Worm (Caenorhabditis elegans) whole organism, young adult: ENCODE data around the gene daf-31.

Source experiments
- B0019.2 ChIP-seq: fragments of 200-800 bp; sonication (Bioruptor generic); conservative IDR thresholded peaks from 2 replicates; pipeline ENCODE4 v1.3.6; 2022; ENCODE audit warnings: missing genetic modification reagents, missing genetic modification characterization, missing compliant biosample characterization
- B0035.1 ChIP-seq: sonication (generic microtip); optimal IDR thresholded peaks from 2 replicates; lab custom pipeline; 2016; ENCODE audit warnings: missing genetic modification characterization, mild to moderate bottlenecking, missing compliant biosample characterization, missing genotype, missing genetic modification reagents
- C06A6.2 ChIP-seq: fragments of 200-800 bp; sonication (Bioruptor generic); conservative IDR thresholded peaks from 2 replicates; pipeline ENCODE4 v1.3.6; 2022; ENCODE audit warnings: missing genetic modification characterization, missing compliant biosample characterization
- F22D6.2 ChIP-seq: sonication (generic microtip); optimal IDR thresholded peaks from 2 replicates; lab custom pipeline; 2016; ENCODE audit warnings: mild to moderate bottlenecking, missing genetic modification characterization, missing compliant biosample characterization
- F39B2.1 ChIP-seq: fragments of 200-800 bp; sonication (Bioruptor generic); IDR thresholded peaks from 2 replicates; pipeline ENCODE4 v1.3.6; 2022; ENCODE audit warnings: missing genetic modification reagents, missing genetic modification characterization, missing compliant biosample characterization
- F49E8.2 ChIP-seq: sonication (generic microtip); optimal IDR thresholded peaks from 3 replicates; lab custom pipeline; 2017; ENCODE audit warnings: missing genetic modification characterization, mild to moderate bottlenecking, missing compliant biosample characterization, antibody characterized with exemption, moderate library complexity; ENCODE audit not compliant: insufficient read depth
- F55B11.4 ChIP-seq: sonication (generic microtip); optimal IDR thresholded peaks from 2 replicates; lab custom pipeline; 2016; ENCODE audit warnings: missing compliant biosample characterization, missing genetic modification characterization, borderline replicate concordance; ENCODE audit not compliant: insufficient read depth
- Y53F4B.3 ChIP-seq: fragments of 200-800 bp; sonication (Bioruptor generic); IDR thresholded peaks from 2 replicates; pipeline ENCODE4 v1.3.6; 2022; ENCODE audit warnings: missing genetic modification reagents, missing genetic modification characterization, missing compliant biosample characterization
- Y79H2A.3 ChIP-seq: fragments of 200-800 bp; sonication (Bioruptor generic); conservative IDR thresholded peaks from 2 replicates; pipeline ENCODE4 v1.3.6; 2022; ENCODE audit warnings: missing genetic modification reagents, missing genetic modification characterization, missing compliant biosample characterization
- ZK185.1 ChIP-seq: sonication (generic microtip); optimal IDR thresholded peaks from 2 replicates; lab custom pipeline; 2016; ENCODE audit warnings: mild to moderate bottlenecking, missing genetic modification characterization, missing compliant biosample characterization; ENCODE audit not compliant: poor library complexity, severe bottlenecking
- ama-1 ChIP-seq, 3 experiments: fragments of 150-350 bp in 1 of 3; sonication (generic microtip) in 2 of 3; optimal IDR thresholded peaks; 2 replicates each; lab custom pipeline; 2014 to 2018; ENCODE audit warnings: missing biosample characterization in 2 of 3, missing genetic modification characterization in 2 of 3, missing genetic modification reagents in 2 of 3
- attf-3 ChIP-seq: fragments of 200-800 bp; sonication (Bioruptor generic); conservative IDR thresholded peaks from 2 replicates; pipeline ENCODE4 v1.3.6; 2022; ENCODE audit warnings: missing genetic modification reagents, missing genetic modification characterization, missing compliant biosample characterization
- attf-5 ChIP-seq: fragments of 200-800 bp; sonication (Bioruptor generic); optimal IDR thresholded peaks from 2 replicates; lab custom pipeline; 2018; ENCODE audit warnings: mild to moderate bottlenecking, missing genetic modification characterization, missing compliant biosample characterization
- bed-2 ChIP-seq: fragments of 200-800 bp; sonication (Bioruptor generic); IDR thresholded peaks from 2 replicates; pipeline ENCODE4 v1.3.6; 2022; ENCODE audit warnings: missing genetic modification reagents, missing genetic modification characterization, missing compliant biosample characterization
- ccch-3 ChIP-seq: fragments of 200-800 bp; sonication (Bioruptor generic); optimal IDR thresholded peaks from 2 replicates; lab custom pipeline; 2018; ENCODE audit warnings: mild to moderate bottlenecking, missing genetic modification characterization, missing compliant biosample characterization
- cebp-2 ChIP-seq: fragments of 200-800 bp; sonication (Bioruptor generic); IDR thresholded peaks from 2 replicates; pipeline ENCODE4 v1.3.6; 2022; ENCODE audit warnings: missing genetic modification characterization, missing compliant biosample characterization
- ceh-58 ChIP-seq: fragments of 200-800 bp; sonication (Bioruptor generic); IDR thresholded peaks from 2 replicates; pipeline ENCODE4 v1.3.6; 2022; ENCODE audit warnings: missing genetic modification characterization, missing compliant biosample characterization
- ceh-79 ChIP-seq: sonication (generic microtip); optimal IDR thresholded peaks from 2 replicates; lab custom pipeline; 2017; ENCODE audit warnings: mild to moderate bottlenecking, missing genetic modification characterization, missing compliant biosample characterization
- chd-7 ChIP-seq: sonication (generic microtip); optimal IDR thresholded peaks from 2 replicates; lab custom pipeline; 2016; ENCODE audit warnings: mild to moderate bottlenecking, missing genetic modification characterization, moderate library complexity, missing compliant biosample characterization
- egl-44 ChIP-seq: fragments of 200-800 bp; sonication (Bioruptor generic); IDR thresholded peaks from 2 replicates; pipeline ENCODE4 v1.3.6; 2022; ENCODE audit warnings: missing genetic modification reagents, missing genetic modification characterization, missing compliant biosample characterization
- hlh-26 ChIP-seq: fragments of 200-800 bp; sonication (Bioruptor generic); conservative IDR thresholded peaks from 2 replicates; pipeline ENCODE4 v1.3.6; 2022; ENCODE audit warnings: missing genetic modification reagents, missing genetic modification characterization, missing compliant biosample characterization
- hmg-1.2 ChIP-seq: fragments of 200-800 bp; sonication (Bioruptor generic); IDR thresholded peaks from 2 replicates; pipeline ENCODE4 v1.3.6; 2022; ENCODE audit warnings: missing genetic modification reagents, missing genetic modification characterization, missing compliant biosample characterization
- lag-1 ChIP-seq: fragments of 200-800 bp; sonication (Bioruptor generic); IDR thresholded peaks from 2 replicates; pipeline ENCODE4 v1.3.6; 2022; ENCODE audit warnings: missing genetic modification reagents, missing genetic modification characterization, missing compliant biosample characterization
- let-526 ChIP-seq: fragments of 200-800 bp; sonication (Bioruptor generic); IDR thresholded peaks from 2 replicates; pipeline ENCODE4 v1.3.6; 2022; ENCODE audit warnings: missing genetic modification reagents, missing genetic modification characterization, missing compliant biosample characterization
- let-607 ChIP-seq, 2 experiments: fragments of 200-800 bp in 1 of 2; sonication (Bioruptor generic) in 1 of 2; sonication (generic microtip) in 1 of 2; optimal IDR thresholded peaks; 2 replicates each; lab custom pipeline; 2016 to 2018; ENCODE audit warnings: mild to moderate bottlenecking in 2 of 2, missing compliant biosample characterization in 2 of 2, missing genetic modification characterization in 2 of 2, moderate library complexity in 2 of 2, missing genotype in 1 of 2
- lin-35 ChIP-seq, 3 experiments: fragments of 150-350 bp in 2 of 3; sonication (generic microtip) in 1 of 3; optimal IDR thresholded peaks; 2 replicates each; lab custom pipeline; 2014 to 2018; ENCODE audit warnings: missing biosample characterization in 3 of 3, missing genetic modification characterization in 3 of 3, missing genetic modification reagents in 3 of 3
- lir-1 ChIP-seq: fragments of 200-800 bp; sonication (Bioruptor generic); conservative IDR thresholded peaks from 2 replicates; pipeline ENCODE4 v1.3.6; 2022; ENCODE audit warnings: missing genetic modification reagents, missing genetic modification characterization, missing compliant biosample characterization
- lsl-1 ChIP-seq: fragments of 200-800 bp; sonication (Bioruptor generic); optimal IDR thresholded peaks from 2 replicates; lab custom pipeline; 2018; ENCODE audit warnings: mild to moderate bottlenecking, missing genetic modification characterization, moderate library complexity, missing compliant biosample characterization
- lsy-27 ChIP-seq: sonication (generic microtip); optimal IDR thresholded peaks from 2 replicates; lab custom pipeline; 2017; ENCODE audit warnings: missing genetic modification characterization, mild to moderate bottlenecking, missing compliant biosample characterization, antibody characterized with exemption, missing genotype, borderline replicate concordance; ENCODE audit not compliant: insufficient read depth
- madf-10 ChIP-seq: sonication (generic microtip); optimal IDR thresholded peaks from 2 replicates; lab custom pipeline; 2016; ENCODE audit warnings: mild to moderate bottlenecking, missing genetic modification characterization, missing compliant biosample characterization
- nhr-27 ChIP-seq: fragments of 200-800 bp; sonication (Bioruptor generic); optimal IDR thresholded peaks from 2 replicates; lab custom pipeline; 2018; ENCODE audit warnings: mild to moderate bottlenecking, missing genetic modification characterization, moderate library complexity, missing compliant biosample characterization
- nhr-80 ChIP-seq: sonication (generic microtip); optimal IDR thresholded peaks from 2 replicates; lab custom pipeline; 2016; ENCODE audit warnings: missing genetic modification characterization, missing compliant biosample characterization
- rcor-1 ChIP-seq: fragments of 200-800 bp; sonication (Bioruptor generic); IDR thresholded peaks from 2 replicates; pipeline ENCODE4 v1.3.6; 2022; ENCODE audit warnings: missing genetic modification reagents, missing genetic modification characterization, missing compliant biosample characterization
- rec-8 ChIP-seq, 2 experiments: sonication (generic microtip); optimal IDR thresholded peaks; 2 replicates each; lab custom pipeline; 2016; ENCODE audit warnings: mild to moderate bottlenecking in 2 of 2, missing genetic modification characterization in 2 of 2, missing genetic modification reagents in 2 of 2, missing genotype in 2 of 2, missing biosample characterization in 1 of 2, missing compliant biosample characterization in 1 of 2, moderate library complexity in 1 of 2
- snpc-1.1 ChIP-seq: sonication (generic microtip); optimal IDR thresholded peaks from 2 replicates; lab custom pipeline; 2017; ENCODE audit warnings: missing genetic modification characterization, mild to moderate bottlenecking, missing compliant biosample characterization, antibody characterized with exemption, moderate library complexity, missing genotype, missing genetic modification reagents; ENCODE audit not compliant: insufficient read depth
- snpc-1.3 ChIP-seq: sonication (generic microtip); optimal IDR thresholded peaks from 2 replicates; lab custom pipeline; 2017; ENCODE audit warnings: missing genetic modification characterization, mild to moderate bottlenecking, missing compliant biosample characterization, antibody characterized with exemption, moderate library complexity, missing genotype, missing genetic modification reagents; ENCODE audit not compliant: insufficient read depth
- tbp1 ChIP-seq: fragments of 200-800 bp; sonication (Bioruptor generic); optimal IDR thresholded peaks from 2 replicates; lab custom pipeline; 2018; ENCODE audit warnings: mild to moderate bottlenecking, missing genetic modification characterization, missing compliant biosample characterization
- tlf-1 ChIP-seq: fragments of 200-800 bp; sonication (Bioruptor generic); optimal IDR thresholded peaks from 2 replicates; lab custom pipeline; 2018; ENCODE audit warnings: mild to moderate bottlenecking, missing genetic modification characterization, missing compliant biosample characterization
- ztf-18 ChIP-seq: sonication (generic microtip); optimal IDR thresholded peaks from 2 replicates; lab custom pipeline; 2016; ENCODE audit warnings: missing genotype, mild to moderate bottlenecking, missing genetic modification characterization, missing compliant biosample characterization
- ztf-22 ChIP-seq: fragments of 200-800 bp; sonication (Bioruptor generic); optimal IDR thresholded peaks from 2 replicates; lab custom pipeline; 2018; ENCODE audit warnings: mild to moderate bottlenecking, missing genetic modification characterization, moderate library complexity, missing compliant biosample characterization
- ztf-26 ChIP-seq: sonication (generic microtip); optimal IDR thresholded peaks from 2 replicates; lab custom pipeline; 2017; ENCODE audit warnings: missing genetic modification characterization, missing compliant biosample characterization

Gene daf-31

DNA sequence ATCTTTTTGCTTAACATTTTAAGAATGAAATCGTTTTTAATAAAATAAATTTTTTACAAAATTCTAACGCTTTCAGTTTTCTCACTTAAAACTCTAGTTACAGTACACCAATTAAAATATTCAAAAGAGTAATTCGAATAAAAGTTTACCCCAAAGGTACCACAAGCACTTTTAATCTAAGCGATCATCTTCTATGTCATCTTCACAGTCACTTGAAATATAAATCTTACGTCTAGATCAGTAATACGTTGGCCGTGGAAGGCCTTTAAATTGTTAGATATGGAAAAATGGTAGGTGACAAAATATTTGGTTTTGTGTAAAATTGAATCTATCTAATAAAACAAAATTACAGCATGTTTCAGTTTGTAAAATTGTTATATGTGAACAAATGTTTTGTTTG, 42.7 kb upstream of the daf-31 start:
- TF ChIP-seq rec-8 (tag; optimal IDR thresholded peaks at IDR 0.05; lab: Kevin White, UChicago) (no peak), B0019.2 (no peak), attf-3 (GFP tag; lab: Robert Waterston, UW) (no peak), F39B2.1 (GFP tag; lab: Robert Waterston, UW) (no peak), ztf-26 (no peak)

DNA sequence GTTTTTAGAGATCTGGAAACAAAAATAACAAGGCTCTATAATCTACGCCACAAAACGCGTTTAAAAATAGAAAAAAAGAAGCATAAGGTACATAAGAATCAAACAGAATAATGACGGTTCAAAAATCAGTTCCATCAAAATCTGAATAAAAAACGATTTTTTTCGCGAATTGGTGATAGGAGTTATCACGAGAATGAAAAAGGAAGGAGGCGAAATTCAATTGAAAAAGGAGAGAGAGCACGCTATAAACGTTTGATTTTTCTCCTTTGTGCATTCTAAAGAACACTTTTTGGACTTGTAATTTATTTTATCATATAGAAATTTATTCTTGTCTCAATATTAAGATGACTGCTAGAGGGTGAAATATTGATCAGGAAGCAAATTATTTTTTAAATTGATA, 38.7 kb upstream of the daf-31 start:
- TF ChIP-seq nhr-80 (peak; percentile 74), ZK185.1 (tag; lab: Kevin White, UChicago) (no peak)

DNA sequence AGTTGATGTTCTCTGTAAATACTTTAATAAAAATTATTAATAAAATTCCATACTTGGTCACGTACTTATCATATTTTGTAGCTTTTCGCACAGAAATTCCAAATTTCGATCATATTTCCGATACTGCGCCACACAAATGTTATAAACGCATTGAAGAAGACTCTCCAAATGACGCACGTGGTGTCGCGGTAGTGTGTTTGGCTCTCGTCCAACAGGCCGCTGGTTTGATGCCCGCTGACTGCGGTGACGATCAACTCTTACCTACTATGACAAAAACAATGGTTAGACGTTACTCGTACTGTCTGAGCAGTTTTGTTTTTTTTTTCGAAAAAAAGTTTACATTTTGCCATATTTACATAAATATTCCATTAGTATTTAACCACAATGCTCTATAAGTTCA, 37.2 kb upstream of the daf-31 start:
- TF ChIP-seq egl-44 (GFP tag; lab: Robert Waterston, UW): peak; percentile 60; the same call in 1 of the 2 replicates
- no peak for TF ChIP-seq ama-1 (optimal IDR thresholded peaks at IDR 0.05; lab: Kevin White, UChicago)
- peak; percentile 69 to 96 for TF ChIP-seq ama-1 (GFP tag; optimal IDR thresholded peaks at IDR 0.05; lab: Kevin White, UChicago)
- peak; percentile 80; the same call in 1 of the 2 replicates for TF ChIP-seq Y79H2A.3 (GFP tag; lab: Robert Waterston, UW)
- no peak for TF ChIP-seq chd-7 (tag; lab: Kevin White, UChicago)
- TF ChIP-seq lag-1 (GFP tag; lab: Robert Waterston, UW): no peak
- TF ChIP-seq F39B2.1 (GFP tag; lab: Robert Waterston, UW): no peak
- peak; percentile 82 for TF ChIP-seq ztf-26
- peak; percentile 80 for TF ChIP-seq ztf-18
- peak; percentile 75 for TF ChIP-seq attf-5
- TF ChIP-seq ceh-58: 0 out of 2 replicates have a peak, but pooled peaks have one; percentile 71
- 0 out of 2 replicates have a peak, but pooled peaks have one; percentile 34 for TF ChIP-seq lir-1 (GFP tag; lab: Robert Waterston, UW)
- TF ChIP-seq Y53F4B.3 (GFP tag; lab: Robert Waterston, UW): peak; percentile 78
- peak; percentile 35 for TF ChIP-seq lsy-27
- TF ChIP-seq B0035.1 (tag; lab: Kevin White, UChicago): peak; percentile 55
- TF ChIP-seq rcor-1 (GFP tag; lab: Robert Waterston, UW): peak; percentile 71
- TF ChIP-seq lsl-1 (GFP tag; lab: Kevin White, UChicago): peak; percentile 60
- peak; percentile 88 for TF ChIP-seq F49E8.2 (tag; lab: Kevin White, UChicago)
- TF ChIP-seq nhr-80: peak; percentile 53
- TF ChIP-seq madf-10 (tag; lab: Kevin White, UChicago): peak; percentile 85
- peak; percentile 78 for TF ChIP-seq ZK185.1 (tag; lab: Kevin White, UChicago)
- no peak for TF ChIP-seq bed-2 (GFP tag; lab: Robert Waterston, UW)
- TF ChIP-seq hmg-1.2 (GFP tag; lab: Robert Waterston, UW): peak; percentile 71
- 0 out of 2 replicates have a peak, but pooled peaks have one; percentile 22 for TF ChIP-seq hlh-26 (GFP tag; lab: Robert Waterston, UW)
- TF ChIP-seq ztf-22 (GFP tag; lab: Kevin White, UChicago): peak; percentile 68
- peak; percentile 1 for TF ChIP-seq ccch-3 (GFP tag; lab: Kevin White, UChicago)
- TF ChIP-seq F22D6.2: peak; percentile 53
- peak; percentile 31 to 38 for TF ChIP-seq let-607 (tag; optimal IDR thresholded peaks at IDR 0.05; lab: Kevin White, UChicago)
- TF ChIP-seq lin-35 (GFP tag; optimal IDR thresholded peaks at IDR 0.05; lab: Kevin White, UChicago): peak in 1 of 3 experiments; percentile 75
- TF ChIP-seq cebp-2 (GFP tag; lab: Robert Waterston, UW): 0 out of 2 replicates have a peak, but pooled peaks have one; percentile 35
- peak; percentile 100 for TF ChIP-seq tbp1 (GFP tag; lab: Kevin White, UChicago)
- TF ChIP-seq nhr-27 (tag; lab: Kevin White, UChicago): peak; percentile 54
- peak; percentile 69 for TF ChIP-seq tlf-1 (GFP tag; lab: Kevin White, UChicago)
- TF ChIP-seq let-526: peak; percentile 66; the same call in 1 of the 2 replicates
- peak; percentile 29; the same call in 1 of the 2 replicates for TF ChIP-seq C06A6.2 (GFP tag; lab: Robert Waterston, UW)
- peak; percentile 72 for TF ChIP-seq snpc-1.1 (tag; lab: Kevin White, UChicago)
- peak; percentile 89 for TF ChIP-seq snpc-1.3 (tag; lab: Kevin White, UChicago)
- TF ChIP-seq F55B11.4 (tag; lab: Kevin White, UChicago): no peak
- peak; percentile 75 for TF ChIP-seq ceh-79 (tag; lab: Kevin White, UChicago)
